Worm (Caenorhabditis elegans) whole organism, L4 larva: ENCODE results near the gene F49C12.2.

ENCODE experiments used
- egl-27 ChIP-seq: sonication (generic microtip); optimal IDR thresholded peaks from 3 replicates; lab custom pipeline; 2017; ENCODE audit warnings: missing biosample characterization, missing genetic modification reagents, missing genetic modification characterization
- gei-8 ChIP-seq: fragments of 200-800 bp; sonication (Bioruptor generic); optimal IDR thresholded peaks from 2 replicates; lab custom pipeline; 2018; ENCODE audit warnings: mild to moderate bottlenecking, missing genetic modification characterization, missing compliant biosample characterization
- nhr-11 ChIP-seq: fragments of 150-350 bp; optimal IDR thresholded peaks from 2 replicates; lab custom pipeline; 2014; ENCODE audit warnings: missing biosample characterization, missing genetic modification characterization
- nhr-237 ChIP-seq: sonication (generic microtip); optimal IDR thresholded peaks from 2 replicates; lab custom pipeline; 2017; ENCODE audit warnings: missing biosample characterization, missing genetic modification characterization
- nhr-6 ChIP-seq: fragments of 150-350 bp; optimal IDR thresholded peaks from 2 replicates; lab custom pipeline; 2014; ENCODE audit warnings: missing biosample characterization, missing genetic modification characterization
- pqm-1 ChIP-seq: sonication (generic microtip); optimal IDR thresholded peaks from 2 replicates; lab custom pipeline; 2017; ENCODE audit warnings: missing biosample characterization, missing genetic modification characterization
- unc-39 ChIP-seq: sonication (generic microtip); optimal IDR thresholded peaks from 2 replicates; lab custom pipeline; 2017; ENCODE audit warnings: missing biosample characterization, missing genetic modification characterization

DNA sequence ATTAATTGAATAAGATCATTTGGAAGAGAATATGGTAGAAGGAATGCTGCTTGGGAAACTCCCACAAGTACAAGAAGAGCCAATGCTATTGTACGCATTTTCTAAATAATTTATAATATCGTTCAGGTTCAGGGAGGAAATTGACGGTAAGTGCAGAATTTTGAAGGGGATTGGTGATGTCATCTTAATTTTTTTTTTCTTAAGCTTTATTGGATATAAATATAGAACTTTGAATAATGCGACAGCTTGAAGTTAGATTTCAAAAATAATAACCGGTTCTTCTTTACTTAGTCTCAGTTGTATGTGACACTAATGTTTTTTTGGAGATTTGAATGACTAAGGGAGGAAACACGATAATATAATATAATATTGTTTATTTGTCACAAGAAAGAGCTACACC is 31.7 kb upstream of the F49C12.2 start, which contains the start of gene nspg-7.1:
- no peak for TF ChIP-seq nhr-11
- TF ChIP-seq pqm-1 (tag; lab: Kevin White, UChicago), result no peak
- TF ChIP-seq unc-39 (tag; lab: Kevin White, UChicago), result no peak
- TF ChIP-seq gei-8 (GFP tag; lab: Kevin White, UChicago), result no peak
- no peak for TF ChIP-seq egl-27 (tag; lab: Kevin White, UChicago)
- no peak for TF ChIP-seq nhr-6 (tag; lab: Kevin White, UChicago)
- TF ChIP-seq nhr-237, result no peak
